Worm (Caenorhabditis elegans) whole organism, L3 larva: ENCODE data around the gene Y49E10.18.

ENCODE experiments used
- ceh-28 ChIP-seq: fragments of 150-350 bp; optimal IDR thresholded peaks from 2 replicates; lab custom pipeline; 2014; ENCODE audit warnings: missing biosample characterization, missing genetic modification reagents, missing genetic modification characterization
- nfya-1 ChIP-seq: sonication (generic microtip); optimal IDR thresholded peaks from 2 replicates; lab custom pipeline; 2017; ENCODE audit warnings: missing genetic modification characterization, mild to moderate bottlenecking, missing compliant biosample characterization, antibody characterized with exemption, moderate library complexity; ENCODE audit not compliant: insufficient read depth
- nhr-12 ChIP-seq: fragments of 150-350 bp; optimal IDR thresholded peaks from 2 replicates; lab custom pipeline; 2014; ENCODE audit warnings: missing biosample characterization, missing genetic modification characterization
- unc-39 ChIP-seq: sonication (generic microtip); optimal IDR thresholded peaks from 4 replicates; lab custom pipeline; 2017; ENCODE audit warnings: missing biosample characterization, missing genetic modification characterization

ce11 chrIII:12411668-12412067 lies 34.2 kb downstream of the Y49E10.18 start:
- TF ChIP-seq unc-39 (tag; lab: Kevin White, UChicago): no peak
- no peak for TF ChIP-seq nfya-1
- TF ChIP-seq nhr-12 (tag; lab: Kevin White, UChicago): no peak
- TF ChIP-seq ceh-28 (tag; lab: Kevin White, UChicago): peak; percentile 98
